Fruit fly (Drosophila melanogaster) whole organism, prepupa: ENCODE results near the gene CG3434.
A peak's percentile ranks its signal among the peaks of the same experiment; 100 is the strongest.

ENCODE experiments used
- CG15336 ChIP-seq: fragments of 200-800 bp; sonication (Bioruptor generic); IDR thresholded peaks from 2 replicates; pipeline ENCODE4 v1.3.6; 2022; ENCODE audit warnings: missing biosample characterization, missing genetic modification characterization
- CG16779 ChIP-seq: fragments of 200-800 bp; sonication (Bioruptor generic); optimal IDR thresholded peaks from 3 replicates; lab custom pipeline; 2017; ENCODE audit warnings: missing biosample characterization, mild to moderate bottlenecking, missing genetic modification characterization
- CG3919 ChIP-seq: fragments of 200-800 bp; sonication (Bioruptor generic); optimal IDR thresholded peaks from 3 replicates; lab custom pipeline; 2016; ENCODE audit warnings: missing biosample characterization, missing genetic modification characterization
- CG4318 ChIP-seq: fragments of 200-800 bp; sonication (Bioruptor generic); optimal IDR thresholded peaks from 3 replicates; lab custom pipeline; 2017; ENCODE audit warnings: missing biosample characterization, mild to moderate bottlenecking, missing genetic modification characterization
- CG6854 ChIP-seq: fragments of 200-800 bp; sonication (Bioruptor generic); optimal IDR thresholded peaks from 2 replicates; lab custom pipeline; 2017; ENCODE audit warnings: missing biosample characterization, mild to moderate bottlenecking, missing genetic modification characterization
- CG8632 ChIP-seq: fragments of 200-800 bp; sonication (Bioruptor generic); optimal IDR thresholded peaks from 3 replicates; lab custom pipeline; 2016; ENCODE audit warnings: missing biosample characterization, missing genetic modification characterization
- Eip75B ChIP-seq: fragments of 200-800 bp; sonication (Bioruptor generic); optimal IDR thresholded peaks from 3 replicates; lab custom pipeline; 2016; ENCODE audit warnings: missing biosample characterization, missing genetic modification characterization
- Eip78C ChIP-seq: fragments of 200-800 bp; sonication (Bioruptor generic); peaks from one replicate; lab custom pipeline; 2016; ENCODE audit warnings: missing biosample characterization, missing genetic modification characterization
- Hr4 ChIP-seq: fragments of 200-800 bp; sonication (Bioruptor generic); optimal IDR thresholded peaks from 3 replicates; lab custom pipeline; 2016; ENCODE audit warnings: missing biosample characterization, missing genetic modification characterization
- dsx ChIP-seq: fragments of 200-800 bp; optimal IDR thresholded peaks from 3 replicates; lab custom pipeline; 2019; ENCODE audit warnings: missing biosample characterization, mild to moderate bottlenecking, missing genetic modification characterization, moderate library complexity; ENCODE audit not compliant: poor library complexity, severe bottlenecking
- fd59A ChIP-seq: fragments of 200-800 bp; sonication (Bioruptor generic); optimal IDR thresholded peaks from 2 replicates; lab custom pipeline; 2017; ENCODE audit warnings: missing biosample characterization, mild to moderate bottlenecking, missing genetic modification characterization, missing genetic modification reagents
- fkh ChIP-seq: fragments of 200-800 bp; sonication (Bioruptor generic); optimal IDR thresholded peaks from 3 replicates; lab custom pipeline; 2017; ENCODE audit warnings: missing biosample characterization, mild to moderate bottlenecking, missing genetic modification characterization, moderate library complexity
- salr ChIP-seq, 2 experiments: fragments of 200-800 bp; sonication (Bioruptor generic); optimal IDR thresholded peaks; 3 replicates each; lab custom pipeline; 2016 to 2018; ENCODE audit warnings: missing biosample characterization in 2 of 2, missing genetic modification characterization in 2 of 2, mild to moderate bottlenecking in 1 of 2
- ss ChIP-seq, 2 experiments: fragments of 200-800 bp; sonication (Bioruptor generic); optimal IDR thresholded peaks; 2 replicates in 1 of 2; 3 replicates in 1 of 2; lab custom pipeline; 2017 to 2018; ENCODE audit warnings: mild to moderate bottlenecking in 2 of 2, missing biosample characterization in 2 of 2, missing genetic modification characterization in 2 of 2, moderate library complexity in 1 of 2

DNA sequence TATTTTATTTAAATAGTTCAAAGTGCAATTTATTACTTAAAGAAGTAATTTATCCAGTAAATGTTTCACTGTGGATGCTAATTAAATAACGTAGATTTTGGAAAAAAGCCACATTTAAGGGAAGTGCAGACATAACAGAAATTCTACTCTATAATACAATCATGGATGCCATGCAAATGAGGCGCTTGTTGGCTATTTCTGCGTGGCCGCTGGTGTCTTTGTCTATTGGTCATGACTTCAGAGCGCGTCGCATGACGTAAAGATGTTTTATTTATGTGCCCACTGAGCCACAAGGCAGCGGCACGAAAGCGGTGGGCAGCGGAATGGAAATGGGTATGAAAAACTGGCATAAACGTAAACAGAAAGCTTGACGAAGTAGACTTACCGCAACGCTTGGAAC is 34.8 kb downstream of the CG3434 start:
- TF ChIP-seq CG3919 (GFP tag; lab: Kevin White, UChicago) (peak; percentile 3), fkh (no peak), CG4318 (peak; percentile 0), CG6854 (GFP tag; lab: Kevin White, UChicago) (no peak), salr (GFP tag; optimal IDR thresholded peaks at IDR 0.05; lab: Kevin White, UChicago) (no peak), fd59A (GFP tag; lab: Kevin White, UChicago) (no peak), Eip78C (peak; percentile 36), Hr4 (GFP tag; lab: Kevin White, UChicago) (peak; percentile 63), ss (GFP tag; optimal IDR thresholded peaks at IDR 0.05; lab: Kevin White, UChicago) (no peak), CG16779 (no peak), CG8632 (GFP tag; lab: Kevin White, UChicago) (no peak), CG15336 (GFP tag; lab: Robert Waterston, UW) (peak; percentile 55), Eip75B (GFP tag; lab: Kevin White, UChicago) (no peak), dsx (GFP tag; lab: Kevin White, UChicago) (no peak)
